Fruit fly (Drosophila melanogaster) whole organism, embryonic: Measurements from ENCODE around the gene Nt5b.

Source experiments
- Awh ChIP-seq: fragments of 200-800 bp; sonication (Bioruptor generic); IDR thresholded peaks from 2 replicates; pipeline ENCODE4, ENCODE4 v1.3.6; 2022; ENCODE audit warnings: missing biosample characterization, missing genetic modification characterization
- CG12155 ChIP-seq: fragments of 200-800 bp; sonication (Bioruptor generic); optimal IDR thresholded peaks from 3 replicates; lab custom pipeline; 2016; ENCODE audit warnings: missing biosample characterization, missing genetic modification characterization
- CG14014 ChIP-seq: fragments of 200-800 bp; sonication (Bioruptor generic); IDR thresholded peaks from 2 replicates; pipeline ENCODE4 v1.3.6; 2022; ENCODE audit warnings: missing biosample characterization, missing genetic modification characterization
- CG1603 ChIP-seq: fragments of 200-800 bp; sonication (Bioruptor generic); optimal IDR thresholded peaks from 2 replicates; lab custom pipeline; 2019; ENCODE audit warnings: missing biosample characterization, mild to moderate bottlenecking, missing genetic modification characterization, moderate library complexity
- CG17568 ChIP-seq: fragments of 200-800 bp; sonication (Bioruptor generic); optimal IDR thresholded peaks from 2 replicates; lab custom pipeline; 2018; ENCODE audit warnings: missing biosample characterization, mild to moderate bottlenecking, missing genetic modification characterization, moderate library complexity
- CG1832 ChIP-seq: fragments of 200-800 bp; sonication (Bioruptor generic); optimal IDR thresholded peaks from 2 replicates; lab custom pipeline; 2017; ENCODE audit warnings: missing biosample characterization, mild to moderate bottlenecking, missing genetic modification characterization, inconsistent platforms
- CG2678 ChIP-seq: fragments of 200-800 bp; sonication (Bioruptor generic); optimal IDR thresholded peaks from 3 replicates; lab custom pipeline; 2019; ENCODE audit warnings: missing biosample characterization, mild to moderate bottlenecking, missing genetic modification characterization, moderate library complexity
- CG32772 ChIP-seq: fragments of 200-800 bp; sonication (Bioruptor generic); IDR thresholded peaks from 2 replicates; pipeline ENCODE4 v1.3.6; 2022; ENCODE audit warnings: missing biosample characterization, missing genetic modification characterization
- CG34422 ChIP-seq: fragments of 200-800 bp; sonication (Bioruptor generic); IDR thresholded peaks from 3 replicates; pipeline ENCODE4 v1.3.6; 2022; ENCODE audit warnings: missing biosample characterization, missing genetic modification characterization
- CG6689 ChIP-seq: fragments of 200-800 bp; sonication (Bioruptor generic); IDR thresholded peaks from 2 replicates; pipeline ENCODE4 v1.3.6; 2022; ENCODE audit warnings: missing biosample characterization, missing genetic modification characterization
- CG7839 ChIP-seq: fragments of 200-800 bp; sonication (Bioruptor generic); optimal IDR thresholded peaks from 3 replicates; lab custom pipeline; 2018; ENCODE audit warnings: missing biosample characterization, mild to moderate bottlenecking, missing genetic modification characterization, moderate library complexity
- CG8944 ChIP-seq: fragments of 200-800 bp; sonication (Bioruptor generic); optimal IDR thresholded peaks from 3 replicates; lab custom pipeline; 2016; ENCODE audit warnings: missing biosample characterization, missing genetic modification characterization
- ERR ChIP-seq: fragments of 200-800 bp; sonication (Bioruptor generic); optimal IDR thresholded peaks from 2 replicates; lab custom pipeline; 2016; ENCODE audit warnings: missing biosample characterization, missing genetic modification characterization
- Fer1 ChIP-seq: fragments of 200-800 bp; sonication (Bioruptor generic); optimal IDR thresholded peaks from 2 replicates; lab custom pipeline; 2017; ENCODE audit warnings: missing biosample characterization, mild to moderate bottlenecking, missing genetic modification characterization
- GATAe ChIP-seq: fragments of 200-800 bp; sonication (Bioruptor generic); conservative IDR thresholded peaks from 2 replicates; pipeline ENCODE4 v1.3.6; 2022; ENCODE audit warnings: missing biosample characterization, missing genetic modification characterization
- HLH4C ChIP-seq: fragments of 200-800 bp; sonication (Bioruptor generic); IDR thresholded peaks from 3 replicates; pipeline ENCODE4 v1.3.6; 2022; ENCODE audit warnings: missing biosample characterization, missing genetic modification characterization; ENCODE audit not compliant: partially characterized antibody
- MBD-R2 ChIP-seq: fragments of 200-800 bp; sonication (Bioruptor generic); IDR thresholded peaks from 2 replicates; pipeline ENCODE4 v1.3.6; 2022; ENCODE audit warnings: missing biosample characterization, missing genetic modification characterization
- Med ChIP-seq: fragments of 200-800 bp; sonication (Bioruptor generic); peaks from one replicate; lab custom pipeline; 2016; ENCODE audit warnings: missing biosample characterization, missing genetic modification characterization, mild to moderate bottlenecking, inconsistent platforms, moderate library complexity
- Meics ChIP-seq: fragments of 200-800 bp; sonication (Bioruptor generic); optimal IDR thresholded peaks from 2 replicates; lab custom pipeline; 2017; ENCODE audit warnings: missing biosample characterization, mild to moderate bottlenecking, missing genetic modification characterization
- Opbp ChIP-seq: fragments of 200-800 bp; sonication (Bioruptor generic); IDR thresholded peaks from 3 replicates; pipeline ENCODE4 v1.3.6; 2022; ENCODE audit warnings: missing biosample characterization, missing genetic modification characterization; ENCODE audit not compliant: partially characterized antibody
- Pdp1 ChIP-seq, 2 experiments: fragments of 200-800 bp; sonication (Bioruptor generic); optimal IDR thresholded peaks; 3 replicates each; lab custom pipeline; 2016; ENCODE audit warnings: missing biosample characterization in 2 of 2, missing genetic modification characterization in 2 of 2, mild to moderate bottlenecking in 1 of 2, moderate library complexity in 1 of 2
- Sox102F ChIP-seq: fragments of 200-800 bp; sonication (Bioruptor generic); optimal IDR thresholded peaks from 2 replicates; lab custom pipeline; 2018; ENCODE audit warnings: missing biosample characterization, mild to moderate bottlenecking, missing genetic modification characterization, moderate library complexity
- Trl ChIP-seq, 3 experiments: fragments of >200 bp in 2 of 3; fragments of 200-800 bp in 1 of 3; sonication (Bioruptor generic) in 1 of 3; optimal IDR thresholded peaks; 2 replicates in 1 of 3; 3 replicates in 2 of 3; lab custom pipeline; 2016 to 2017; ENCODE audit warnings: missing biosample characterization in 1 of 3, missing genetic modification characterization in 1 of 3
- Vsx1 ChIP-seq: fragments of 200-800 bp; sonication (Bioruptor generic); optimal IDR thresholded peaks from 2 replicates; lab custom pipeline; 2017; ENCODE audit warnings: missing biosample characterization, mild to moderate bottlenecking, missing genetic modification characterization, missing genetic modification reagents
- bab2 ChIP-seq: fragments of 200-800 bp; sonication (Bioruptor generic); optimal IDR thresholded peaks from 2 replicates; lab custom pipeline; 2016; ENCODE audit warnings: missing biosample characterization, missing genetic modification characterization
- bbx ChIP-seq: fragments of 200-800 bp; sonication (Bioruptor generic); IDR thresholded peaks from 2 replicates; pipeline ENCODE4 v1.3.6; 2022; ENCODE audit warnings: missing biosample characterization, missing genetic modification characterization; ENCODE audit not compliant: partially characterized antibody
- caup ChIP-seq: fragments of 200-800 bp; sonication (Bioruptor generic); optimal IDR thresholded peaks from 3 replicates; lab custom pipeline; 2017; ENCODE audit warnings: missing biosample characterization, mild to moderate bottlenecking, missing genetic modification characterization, moderate library complexity; ENCODE audit not compliant: severe bottlenecking
- cwo ChIP-seq: fragments of 200-800 bp; sonication (Bioruptor generic); optimal IDR thresholded peaks from 3 replicates; lab custom pipeline; 2017; ENCODE audit warnings: missing biosample characterization, missing genetic modification characterization, mild to moderate bottlenecking, moderate library complexity, missing genetic modification reagents
- grau ChIP-seq: fragments of 200-800 bp; optimal IDR thresholded peaks from 3 replicates; lab custom pipeline; 2019; ENCODE audit warnings: missing biosample characterization, mild to moderate bottlenecking, missing genetic modification characterization, moderate library complexity
- grn ChIP-seq: fragments of 200-800 bp; sonication (Bioruptor generic); optimal IDR thresholded peaks from 3 replicates; lab custom pipeline; 2017; ENCODE audit warnings: missing biosample characterization, missing genetic modification characterization
- klu ChIP-seq: fragments of 200-800 bp; sonication (Bioruptor generic); IDR thresholded peaks from 2 replicates; pipeline ENCODE4 v1.3.6; 2022; ENCODE audit warnings: missing biosample characterization, missing genetic modification characterization
- mam ChIP-seq: fragments of 200-800 bp; sonication (Bioruptor generic); optimal IDR thresholded peaks from 3 replicates; lab custom pipeline; 2016; ENCODE audit warnings: missing biosample characterization, missing genetic modification characterization
- mld ChIP-seq: fragments of 200-800 bp; sonication (Bioruptor generic); IDR thresholded peaks from 3 replicates; pipeline ENCODE4 v1.3.6; 2022; ENCODE audit warnings: missing biosample characterization, missing genetic modification characterization; ENCODE audit not compliant: partially characterized antibody
- oc ChIP-seq: fragments of 200-800 bp; sonication (Bioruptor generic); optimal IDR thresholded peaks from 2 replicates; lab custom pipeline; 2018; ENCODE audit warnings: missing biosample characterization, mild to moderate bottlenecking, missing genetic modification characterization, moderate library complexity
- prd ChIP-seq, 3 experiments: fragments of >200 bp in 2 of 3; fragments of 200-800 bp in 1 of 3; sonication (Bioruptor generic) in 1 of 3; optimal IDR thresholded peaks in 2 of 3; IDR thresholded peaks in 1 of 3; 2 replicates in 2 of 3; 3 replicates in 1 of 3; pipeline versions ENCODE4 v1.3.6 to Lab custom; 2017 to 2022; ENCODE audit warnings: missing biosample characterization in 1 of 3, missing genetic modification characterization in 1 of 3
- psq ChIP-seq: fragments of 200-800 bp; sonication (Bioruptor generic); optimal IDR thresholded peaks from 2 replicates; lab custom pipeline; 2017; ENCODE audit warnings: missing biosample characterization, missing genetic modification characterization
- pzg ChIP-seq: fragments of 200-800 bp; sonication (Bioruptor generic); optimal IDR thresholded peaks from 3 replicates; lab custom pipeline; 2018; ENCODE audit warnings: missing biosample characterization, mild to moderate bottlenecking, missing genetic modification characterization, moderate library complexity
- slbo ChIP-seq: fragments of 200-800 bp; sonication (Bioruptor generic); IDR thresholded peaks from 2 replicates; pipeline ENCODE4 v1.3.6; 2022; ENCODE audit warnings: missing biosample characterization, missing genetic modification characterization
- sna ChIP-seq: fragments of 200-800 bp; sonication (Bioruptor generic); IDR thresholded peaks from 2 replicates; pipeline ENCODE4 v1.3.6; 2022; ENCODE audit warnings: missing biosample characterization, missing genetic modification characterization; ENCODE audit not compliant: partially characterized antibody
- ssp ChIP-seq: fragments of 200-800 bp; sonication (Bioruptor generic); IDR thresholded peaks from 2 replicates; pipeline ENCODE4 v1.3.6; 2022; ENCODE audit warnings: missing biosample characterization, missing genetic modification characterization
- ttk ChIP-seq: fragments of 200-800 bp; sonication (Bioruptor generic); IDR thresholded peaks from 2 replicates; pipeline ENCODE4 v2.1.2; 2022; ENCODE audit warnings: missing biosample characterization, missing genetic modification characterization
- tup ChIP-seq: fragments of 200-800 bp; sonication (Bioruptor generic); optimal IDR thresholded peaks from 2 replicates; lab custom pipeline; 2016; ENCODE audit warnings: missing biosample characterization, mild to moderate bottlenecking, missing genetic modification characterization, moderate library complexity
- unpg ChIP-seq: fragments of 200-800 bp; sonication (Bioruptor generic); optimal IDR thresholded peaks from 3 replicates; lab custom pipeline; 2018; ENCODE audit warnings: missing biosample characterization, mild to moderate bottlenecking, missing genetic modification characterization, moderate library complexity
- wek ChIP-seq: fragments of 200-800 bp; sonication (Bioruptor generic); optimal IDR thresholded peaks from 3 replicates; lab custom pipeline; 2018; ENCODE audit warnings: missing biosample characterization, mild to moderate bottlenecking, missing genetic modification characterization, moderate library complexity
- zf30C ChIP-seq: fragments of 200-800 bp; sonication (Bioruptor generic); optimal IDR thresholded peaks from 3 replicates; lab custom pipeline; 2018; ENCODE audit warnings: missing biosample characterization, mild to moderate bottlenecking, missing genetic modification characterization
- zfh2 ChIP-seq: fragments of 200-800 bp; sonication (Bioruptor generic); optimal IDR thresholded peaks from 2 replicates; lab custom pipeline; 2016; ENCODE audit warnings: missing biosample characterization, missing genetic modification characterization

Gene Nt5b

DNA sequence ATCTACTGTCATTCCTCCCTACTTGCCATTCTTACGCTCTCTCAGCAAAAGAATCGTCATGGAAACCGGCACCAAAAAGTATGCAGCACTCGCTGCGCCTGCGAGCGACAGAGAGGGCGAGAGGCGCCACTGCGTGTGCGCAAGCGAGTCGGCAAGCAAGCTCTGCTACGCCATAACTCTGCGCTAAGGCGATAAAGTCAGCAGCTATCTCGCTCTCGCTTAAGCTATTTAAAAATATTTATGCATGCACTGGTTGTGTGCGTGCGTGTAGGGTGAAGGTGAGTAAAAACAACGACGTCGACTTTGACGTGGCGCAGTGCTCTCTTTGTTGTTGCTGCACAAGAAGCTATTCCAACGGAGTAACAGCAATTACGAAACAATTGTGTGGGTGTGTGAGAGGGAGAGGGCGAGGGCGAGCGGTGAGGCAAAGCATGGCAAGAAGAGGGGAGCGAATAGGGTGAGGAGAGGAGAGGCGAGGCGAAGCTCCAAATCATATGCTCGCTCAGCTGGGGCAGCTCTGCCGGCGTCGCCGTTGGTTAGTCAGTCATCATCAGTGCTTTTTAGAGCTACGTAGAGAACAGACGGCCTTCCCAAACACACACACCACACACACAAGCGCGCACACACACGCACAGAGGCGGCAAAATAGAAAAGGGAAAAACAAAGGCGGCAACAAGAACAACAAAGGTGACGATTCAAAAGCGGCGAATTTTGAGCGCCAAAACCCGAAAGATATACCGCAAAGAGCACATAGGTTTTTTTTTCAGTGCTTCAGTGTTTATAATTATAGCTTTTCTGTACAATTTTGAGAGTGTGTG, 43.7 kb downstream of the Nt5b start, which contains the start of gene CrebB (continued):
- TF ChIP-seq Vsx1 (GFP tag; lab: Kevin White, UChicago) = peak; percentile 54
- peak; percentile 82 for TF ChIP-seq oc (tag; lab: Kevin White, UChicago)
- TF ChIP-seq bbx = 0 out of 2 replicates have a peak, but pooled peaks have one; percentile 48
- peak; percentile 44 for TF ChIP-seq mam (GFP tag; lab: Kevin White, UChicago)
- TF ChIP-seq bab2 (GFP tag; lab: Kevin White, UChicago) = no peak
- 0 out of 3 replicates have a peak, but pooled peaks have one; percentile 40 for TF ChIP-seq HLH4C
- TF ChIP-seq CG7839 (tag; lab: Kevin White, UChicago) = peak; percentile 34
- peak; percentile 15 for TF ChIP-seq grau (tag; lab: Kevin White, UChicago)
- TF ChIP-seq CG2678 (tag; lab: Kevin White, UChicago) = peak; percentile 14
- TF ChIP-seq Sox102F = peak; percentile 19
- TF ChIP-seq CG6689 = peak; percentile 69
- TF ChIP-seq ERR (GFP tag; lab: Kevin White, UChicago) = peak; percentile 52
- TF ChIP-seq unpg = peak; percentile 5
- TF ChIP-seq MBD-R2 (GFP tag; lab: Robert Waterston, UW) = peak; percentile 10; the same call in 1 of the 2 replicates
- peak; percentile 28 for TF ChIP-seq psq (GFP tag; lab: Kevin White, UChicago)
- TF ChIP-seq zf30C = peak; percentile 70
- TF ChIP-seq grn = peak; percentile 74
- TF ChIP-seq prd (optimal IDR thresholded peaks at IDR 0.05; lab: Kevin White, UChicago) = no peak
- peak; percentile 21; the same call in 1 of the 3 replicates for TF ChIP-seq prd (GFP tag; IDR thresholded peaks at IDR 0.05; lab: Robert Waterston, UW)
- TF ChIP-seq ssp = peak; percentile 20; the same call in 1 of the 2 replicates
- no peak for TF ChIP-seq wek (GFP tag; lab: Kevin White, UChicago)
- TF ChIP-seq zfh2 (GFP tag; lab: Kevin White, UChicago) = peak; percentile 9
- peak; percentile 49 for TF ChIP-seq cwo (GFP tag; lab: Kevin White, UChicago)
- TF ChIP-seq CG1603 (tag; lab: Kevin White, UChicago) = peak; percentile 21
- peak; percentile 18 for TF ChIP-seq Meics (GFP tag; lab: Kevin White, UChicago)
- peak; percentile 65; the same call in 2 of the 3 replicates for TF ChIP-seq CG34422
- peak; percentile 51 to 80 for TF ChIP-seq Trl (optimal IDR thresholded peaks at IDR 0.05; lab: Kevin White, UChicago)
- peak; percentile 7 for TF ChIP-seq Trl (GFP tag; optimal IDR thresholded peaks at IDR 0.05; lab: Kevin White, UChicago)
- no peak for TF ChIP-seq Opbp
- peak; percentile 92 for TF ChIP-seq klu (GFP tag; lab: Robert Waterston, UW)
- peak; percentile 53 for TF ChIP-seq slbo
- TF ChIP-seq CG1832 = peak; percentile 96
- peak in 1 of 2 experiments; percentile 98 for TF ChIP-seq Pdp1 (GFP tag; optimal IDR thresholded peaks at IDR 0.05; lab: Kevin White, UChicago)
- peak; percentile 37 for TF ChIP-seq CG12155 (GFP tag; lab: Kevin White, UChicago)
- no peak for TF ChIP-seq CG8944 (GFP tag; lab: Kevin White, UChicago)
- TF ChIP-seq CG32772 (GFP tag; lab: Robert Waterston, UW) = 0 out of 2 replicates have a peak, but pooled peaks have one; percentile 22
- TF ChIP-seq pzg (GFP tag; lab: Kevin White, UChicago) = peak; percentile 5
- TF ChIP-seq GATAe (GFP tag; lab: Robert Waterston, UW) = peak; percentile 91
- TF ChIP-seq Awh (GFP tag; lab: Robert Waterston, UW) = no peak
- no peak for TF ChIP-seq mld (GFP tag; lab: Robert Waterston, UW)
- peak; percentile 43; the same call in 1 of the 2 replicates for TF ChIP-seq CG14014 (GFP tag; lab: Robert Waterston, UW)
- TF ChIP-seq caup (GFP tag; lab: Kevin White, UChicago) = peak; percentile 17
- TF ChIP-seq tup (GFP tag; lab: Kevin White, UChicago) = no peak
- peak; percentile 91 for TF ChIP-seq Med (GFP tag; lab: Kevin White, UChicago)
- TF ChIP-seq Fer1 (GFP tag; lab: Kevin White, UChicago) = peak; percentile 45
- no peak for TF ChIP-seq ttk (GFP tag; lab: Robert Waterston, UW)
- TF ChIP-seq sna (GFP tag; lab: Robert Waterston, UW) = peak; percentile 39; the same call in 1 of the 2 replicates
- TF ChIP-seq CG17568 (GFP tag; lab: Kevin White, UChicago) = peak; percentile 0
